Worm (Caenorhabditis elegans): Measurements from ENCODE around the gene K03H6.4.

Gene K03H6.4

ce11 chrIV:1496679-1497033, 24.5 kb downstream of the K03H6.4 start:
- TF ChIP-seq lin-13 (GFP tag; optimal IDR thresholded peaks at IDR 0.05) (no peak), dpl-1 (GFP tag; optimal IDR thresholded peaks at IDR 0.05) (no peak), nhr-84 (tag; optimal IDR thresholded peaks at IDR 0.05) (no peak), skn-1 (tag; optimal IDR thresholded peaks at IDR 0.05) (no peak), nhr-76 (tag; optimal IDR thresholded peaks at IDR 0.05) (no peak), nhr-11 (tag; optimal IDR thresholded peaks at IDR 0.05) (no peak), unc-130 (tag; optimal IDR thresholded peaks at IDR 0.05) (no peak), hpl-2 (GFP tag; optimal IDR thresholded peaks at IDR 0.05) (no peak), efl-1 (optimal IDR thresholded peaks at IDR 0.05) (peak in 1 of 2 experiments; percentile 3), efl-1 (GFP tag; optimal IDR thresholded peaks at IDR 0.05 in 1 of 2) (no peak), lsy-2 (tag; optimal IDR thresholded peaks at IDR 0.05) (peak in 1 of 2 experiments; percentile 25), pqm-1 (tag; optimal IDR thresholded peaks at IDR 0.05) (no peak), lin-15B (tag; optimal IDR thresholded peaks at IDR 0.05) (no peak)

ce11 chrIV:1496017-1496678, 25.0 kb downstream of the K03H6.4 start, which contains the start of gene npp-20:
npp-20 (minus strand) TSS chrIV:1496022.
- TF ChIP-seq dsc-1 (tag; optimal IDR thresholded peaks at IDR 0.05) (peak; percentile 65), zip-4 (GFP tag; optimal IDR thresholded peaks at IDR 0.05) (peak; percentile 19), xbp-1 (tag; optimal IDR thresholded peaks at IDR 0.05) (peak; percentile 67), nhr-85 (tag) (peak; percentile 84), irx-1 (tag; optimal IDR thresholded peaks at IDR 0.05) (peak; percentile 78), ceh-82 (tag; optimal IDR thresholded peaks at IDR 0.05) (peak; percentile 48 to 73 (median 72)), F16B12.6 (tag; optimal IDR thresholded peaks at IDR 0.05) (peak; percentile 48), aly-2 (tag; optimal IDR thresholded peaks at IDR 0.05) (peak; percentile 12), vab-15 (tag; optimal IDR thresholded peaks at IDR 0.05) (no peak), elt-3 (tag; optimal IDR thresholded peaks at IDR 0.05) (peak in 1 of 6 experiments; percentile 6), efl-1 (optimal IDR thresholded peaks at IDR 0.05) (peak; percentile 70 to 77), efl-1 (GFP tag; optimal IDR thresholded peaks at IDR 0.05 in 1 of 2) (peak; percentile 78 to 97), jun-1 (tag; optimal IDR thresholded peaks at IDR 0.05) (peak; percentile 5), snu-23 (GFP tag; optimal IDR thresholded peaks at IDR 0.05) (peak; percentile 72), tlp-1 (tag; optimal IDR thresholded peaks at IDR 0.05) (no peak), C16A3.4 (tag; optimal IDR thresholded peaks at IDR 0.05) (peak; percentile 52), lin-35 (GFP tag; optimal IDR thresholded peaks at IDR 0.05) (peak; percentile 72 to 76), nhr-20 (tag; optimal IDR thresholded peaks at IDR 0.05) (peak; percentile 56), egl-13 (tag; optimal IDR thresholded peaks at IDR 0.05) (no peak), nhr-90 (tag; optimal IDR thresholded peaks at IDR 0.05; ENCODE audit: poor library complexity) (peak; percentile 75), swsn-7 (tag; optimal IDR thresholded peaks at IDR 0.05) (peak; percentile 69), aha-1 (tag; optimal IDR thresholded peaks at IDR 0.05) (no peak), mdl-1 (tag; optimal IDR thresholded peaks at IDR 0.05) (peak in 1 of 2 experiments; percentile 72), nhr-19 (GFP tag; conservative IDR thresholded peaks at IDR 0.05) (peak; percentile 54), lir-3 (tag; optimal IDR thresholded peaks at IDR 0.05; ENCODE audit: poor library complexity) (no peak), lin-39 (tag; optimal IDR thresholded peaks at IDR 0.05) (peak; percentile 84), nhr-71 (tag; optimal IDR thresholded peaks at IDR 0.05) (peak; percentile 75), unc-86 (tag; optimal IDR thresholded peaks at IDR 0.05) (peak; percentile 36), blmp-1 (tag; optimal IDR thresholded peaks at IDR 0.05) (peak; percentile 38), egl-27 (tag; optimal IDR thresholded peaks at IDR 0.05) (no peak), ceh-90 (tag; optimal IDR thresholded peaks at IDR 0.05) (peak; percentile 41), lsy-2 (tag; optimal IDR thresholded peaks at IDR 0.05) (peak; percentile 75 to 79), skn-1 (tag; optimal IDR thresholded peaks at IDR 0.05) (peak; percentile 15), hpl-2 (GFP tag; optimal IDR thresholded peaks at IDR 0.05) (peak; percentile 39), unc-130 (tag; optimal IDR thresholded peaks at IDR 0.05) (peak; percentile 39), unc-30 (tag; optimal IDR thresholded peaks at IDR 0.05) (no peak), snpc-4 (tag; optimal IDR thresholded peaks at IDR 0.05) (peak; percentile 38), lin-13 (GFP tag; optimal IDR thresholded peaks at IDR 0.05) (peak; percentile 55), mef-2 (tag; optimal IDR thresholded peaks at IDR 0.05) (no peak), dpl-1 (GFP tag; optimal IDR thresholded peaks at IDR 0.05) (peak; percentile 62 to 78 (median 78)), ztf-11 (tag; optimal IDR thresholded peaks at IDR 0.05) (no peak), tbx-2 (tag; optimal IDR thresholded peaks at IDR 0.05) (peak; percentile 54), grh-1 (GFP tag; IDR thresholded peaks at IDR 0.05) (peak; percentile 66), nhr-47 (tag; optimal IDR thresholded peaks at IDR 0.05) (peak; percentile 83), mep-1 (tag; optimal IDR thresholded peaks at IDR 0.05) (peak; percentile 84)
